Worm (Caenorhabditis elegans) whole organism, L4 larva: Measurements from ENCODE around the gene F14H12.2.
A peak's percentile ranks its signal among the peaks of the same experiment; 100 is the strongest.

ENCODE experiments used
- D1046.2 ChIP-seq: fragments of 200-800 bp; sonication (Bioruptor generic); IDR thresholded peaks from 2 replicates; pipeline ENCODE4 v1.3.6; 2022; ENCODE audit warnings: missing genetic modification characterization, missing compliant biosample characterization
- F26F4.8 ChIP-seq: fragments of 200-800 bp; sonication (Bioruptor generic); conservative IDR thresholded peaks from 2 replicates; pipeline ENCODE4 v1.3.6; 2022; ENCODE audit warnings: missing genetic modification characterization, missing compliant biosample characterization
- F44E2.7 ChIP-seq: fragments of 200-800 bp; sonication (Bioruptor generic); IDR thresholded peaks from 2 replicates; pipeline ENCODE4 v2.1.2; 2022; ENCODE audit warnings: missing genetic modification characterization, missing compliant biosample characterization
- F49E8.2 ChIP-seq: sonication (generic microtip); optimal IDR thresholded peaks from 2 replicates; lab custom pipeline; 2016; ENCODE audit warnings: missing compliant biosample characterization, mild to moderate bottlenecking, missing genetic modification characterization, borderline replicate concordance
- R02D3.7 ChIP-seq: fragments of 150-350 bp; sonication (generic microtip); optimal IDR thresholded peaks from 3 replicates; lab custom pipeline; 2014; ENCODE audit warnings: missing biosample characterization, missing genetic modification characterization
- T20F7.1 ChIP-seq: fragments of 200-800 bp; sonication (Bioruptor generic); optimal IDR thresholded peaks from 2 replicates; lab custom pipeline; 2018; ENCODE audit warnings: mild to moderate bottlenecking, missing genetic modification characterization, missing compliant biosample characterization
- Y105C5A.15 ChIP-seq: fragments of 200-800 bp; sonication (Bioruptor generic); IDR thresholded peaks from 2 replicates; pipeline ENCODE4 v1.3.6; 2022; ENCODE audit warnings: missing genetic modification characterization, missing compliant biosample characterization
- ama-1 ChIP-seq: fragments of 150-350 bp; optimal IDR thresholded peaks from 2 replicates; lab custom pipeline; 2014; ENCODE audit warnings: inconsistent platforms, mixed read lengths
- arid-1 ChIP-seq: fragments of 200-800 bp; sonication (Bioruptor generic); conservative IDR thresholded peaks from 2 replicates; pipeline ENCODE4 v1.3.6; 2022; ENCODE audit warnings: missing genetic modification reagents, missing genetic modification characterization, missing compliant biosample characterization
- ceh-28 ChIP-seq: fragments of 150-350 bp; optimal IDR thresholded peaks from 2 replicates; lab custom pipeline; 2014; ENCODE audit warnings: missing biosample characterization, missing genetic modification reagents, missing genetic modification characterization
- ceh-44 ChIP-seq: fragments of 200-800 bp; sonication (Bioruptor generic); IDR thresholded peaks from 2 replicates; pipeline ENCODE4 v1.3.6; 2022; ENCODE audit warnings: missing genetic modification reagents, missing genetic modification characterization, missing compliant biosample characterization
- ceh-62 ChIP-seq: sonication (generic microtip); optimal IDR thresholded peaks from 2 replicates; lab custom pipeline; 2017; ENCODE audit warnings: missing biosample characterization, missing genetic modification characterization
- ceh-82 ChIP-seq: sonication (generic microtip); optimal IDR thresholded peaks from 2 replicates; lab custom pipeline; 2017; ENCODE audit warnings: missing biosample characterization, missing genetic modification characterization
- ces-1 ChIP-seq: fragments of 150-350 bp; sonication (generic microtip); optimal IDR thresholded peaks from 4 replicates; lab custom pipeline; 2014; ENCODE audit warnings: missing biosample characterization, missing genetic modification reagents, missing genetic modification characterization
- cey-2 ChIP-seq: sonication (generic microtip); optimal IDR thresholded peaks from 3 replicates; lab custom pipeline; 2017; ENCODE audit warnings: missing genetic modification characterization, mild to moderate bottlenecking, missing compliant biosample characterization, antibody characterized with exemption, borderline replicate concordance; ENCODE audit not compliant: insufficient read depth
- daf-12 ChIP-seq: fragments of 150-350 bp; optimal IDR thresholded peaks from 2 replicates; lab custom pipeline; 2014; ENCODE audit warnings: missing biosample characterization, missing genetic modification reagents, missing genetic modification characterization
- daf-19 ChIP-seq: fragments of 200-800 bp; sonication (Bioruptor generic); conservative IDR thresholded peaks from 2 replicates; pipeline ENCODE4 v1.3.6; 2022; ENCODE audit warnings: missing genetic modification characterization, missing compliant biosample characterization
- dmd-6 ChIP-seq: fragments of 200-800 bp; sonication (Bioruptor generic); IDR thresholded peaks from 2 replicates; pipeline ENCODE4 v1.3.6; 2022; ENCODE audit warnings: missing genetic modification reagents, missing genetic modification characterization, missing compliant biosample characterization
- dmd-8 ChIP-seq: fragments of 200-800 bp; sonication (Bioruptor generic); IDR thresholded peaks from 2 replicates; pipeline ENCODE4 v1.3.6; 2022; ENCODE audit warnings: missing genetic modification characterization, missing compliant biosample characterization
- dmd-9 ChIP-seq: fragments of 200-800 bp; sonication (Bioruptor generic); IDR thresholded peaks from 2 replicates; pipeline ENCODE4 v1.3.6; 2022; ENCODE audit warnings: missing genetic modification reagents, missing genetic modification characterization, missing compliant biosample characterization
- dpl-1 ChIP-seq: fragments of 150-350 bp; optimal IDR thresholded peaks from 2 replicates; lab custom pipeline; 2014; ENCODE audit warnings: missing biosample characterization, missing genetic modification reagents, missing genetic modification characterization
- dve-1 ChIP-seq: sonication (generic microtip); optimal IDR thresholded peaks from 2 replicates; lab custom pipeline; 2017; ENCODE audit warnings: antibody characterized with exemption, mild to moderate bottlenecking, missing genetic modification characterization, missing compliant biosample characterization; ENCODE audit not compliant: insufficient read depth
- egl-43 ChIP-seq: fragments of 200-800 bp; sonication (Bioruptor generic); IDR thresholded peaks from 2 replicates; pipeline ENCODE4 v1.3.6; 2022; ENCODE audit warnings: missing genetic modification reagents, missing genetic modification characterization, missing compliant biosample characterization
- fos-1 ChIP-seq: fragments of 150-350 bp; optimal IDR thresholded peaks from 2 replicates; lab custom pipeline; 2014; ENCODE audit warnings: missing biosample characterization, missing genetic modification characterization
- gei-8 ChIP-seq: fragments of 200-800 bp; sonication (Bioruptor generic); optimal IDR thresholded peaks from 2 replicates; lab custom pipeline; 2018; ENCODE audit warnings: mild to moderate bottlenecking, missing genetic modification characterization, missing compliant biosample characterization
- hlh-30 ChIP-seq: sonication (generic microtip); optimal IDR thresholded peaks from 2 replicates; lab custom pipeline; 2017; ENCODE audit warnings: antibody characterized with exemption, mild to moderate bottlenecking, missing genetic modification characterization, missing compliant biosample characterization; ENCODE audit not compliant: insufficient read depth
- lin-15B ChIP-seq: fragments of 150-350 bp; sonication (generic microtip); optimal IDR thresholded peaks from 3 replicates; lab custom pipeline; 2014; ENCODE audit warnings: missing biosample characterization, missing genetic modification characterization
- madf-5 ChIP-seq, 2 experiments: fragments of 200-800 bp; sonication (Bioruptor generic); IDR thresholded peaks; 2 replicates each; pipeline ENCODE4 v1.3.6; 2022; ENCODE audit warnings: missing compliant biosample characterization in 2 of 2, missing genetic modification characterization in 2 of 2
- madf-9 ChIP-seq: fragments of 200-800 bp; sonication (Bioruptor generic); conservative IDR thresholded peaks from 2 replicates; pipeline ENCODE4 v1.3.6; 2022; ENCODE audit warnings: missing genetic modification reagents, missing genetic modification characterization, missing compliant biosample characterization
- mdt-29 ChIP-seq: fragments of 200-800 bp; sonication (Bioruptor generic); IDR thresholded peaks from 2 replicates; pipeline ENCODE4 v1.3.6; 2022; ENCODE audit warnings: missing genetic modification reagents, missing genetic modification characterization, missing compliant biosample characterization
- mes-2 ChIP-seq: sonication (generic microtip); optimal IDR thresholded peaks from 2 replicates; lab custom pipeline; 2016; ENCODE audit warnings: missing genotype, mild to moderate bottlenecking, missing genetic modification characterization, missing compliant biosample characterization; ENCODE audit not compliant: poor library complexity, severe bottlenecking
- mxl-3 ChIP-seq: fragments of 200-800 bp; sonication (Bioruptor generic); optimal IDR thresholded peaks from 2 replicates; lab custom pipeline; 2018; ENCODE audit warnings: mild to moderate bottlenecking, missing genetic modification characterization, missing compliant biosample characterization
- nhr-111 ChIP-seq: fragments of 200-800 bp; sonication (Bioruptor generic); optimal IDR thresholded peaks from 2 replicates; lab custom pipeline; 2018; ENCODE audit warnings: mild to moderate bottlenecking, missing genetic modification characterization, missing compliant biosample characterization
- nhr-28 ChIP-seq: fragments of 150-350 bp; optimal IDR thresholded peaks from 2 replicates; lab custom pipeline; 2014; ENCODE audit warnings: missing biosample characterization, missing genetic modification characterization
- nhr-41 ChIP-seq: fragments of 200-800 bp; sonication (Bioruptor generic); IDR thresholded peaks from 2 replicates; pipeline ENCODE4 v1.3.6; 2022; ENCODE audit warnings: missing genetic modification reagents, missing genetic modification characterization, missing compliant biosample characterization
- nhr-48 ChIP-seq: sonication (generic microtip); optimal IDR thresholded peaks from 2 replicates; lab custom pipeline; 2016; ENCODE audit warnings: mild to moderate bottlenecking, missing genetic modification characterization, missing compliant biosample characterization
- nhr-77 ChIP-seq: fragments of 150-350 bp; optimal IDR thresholded peaks from 2 replicates; lab custom pipeline; 2014; ENCODE audit warnings: missing biosample characterization, missing genetic modification characterization
- pqm-1 ChIP-seq: sonication (generic microtip); optimal IDR thresholded peaks from 2 replicates; lab custom pipeline; 2017; ENCODE audit warnings: missing biosample characterization, missing genetic modification characterization
- rbr-2 ChIP-seq: sonication (generic microtip); optimal IDR thresholded peaks from 2 replicates; lab custom pipeline; 2016; ENCODE audit warnings: missing genotype, missing genetic modification characterization, missing compliant biosample characterization
- saeg-2 ChIP-seq: fragments of 200-800 bp; sonication (Bioruptor generic); IDR thresholded peaks from 2 replicates; pipeline ENCODE4 v1.3.6; 2022; ENCODE audit warnings: missing genetic modification reagents, missing genetic modification characterization, missing compliant biosample characterization
- set-16 ChIP-seq: fragments of 200-800 bp; sonication (Bioruptor generic); IDR thresholded peaks from 2 replicates; pipeline ENCODE4 v1.3.6; 2022; ENCODE audit warnings: missing genetic modification reagents, missing genetic modification characterization, missing compliant biosample characterization
- skn-1 ChIP-seq: fragments of 150-350 bp; optimal IDR thresholded peaks from 2 replicates; lab custom pipeline; 2014; ENCODE audit warnings: missing biosample characterization, missing genetic modification characterization
- snpc-1.2 ChIP-seq: fragments of 200-800 bp; sonication (Bioruptor generic); IDR thresholded peaks from 2 replicates; pipeline ENCODE4 v1.3.6; 2022; ENCODE audit warnings: missing genetic modification reagents, missing genetic modification characterization, missing compliant biosample characterization
- snpc-4 ChIP-seq: fragments of 150-350 bp; optimal IDR thresholded peaks from 2 replicates; lab custom pipeline; 2014; ENCODE audit warnings: missing biosample characterization, missing genetic modification characterization
- spr-1 ChIP-seq: sonication (generic microtip); optimal IDR thresholded peaks from 2 replicates; lab custom pipeline; 2016; ENCODE audit warnings: mild to moderate bottlenecking, missing genetic modification characterization, missing compliant biosample characterization
- spr-3 ChIP-seq: fragments of 200-800 bp; sonication (Bioruptor generic); optimal IDR thresholded peaks from 2 replicates; lab custom pipeline; 2018; ENCODE audit warnings: mild to moderate bottlenecking, missing genetic modification characterization, missing compliant biosample characterization
- tra-1 ChIP-seq: fragments of 200-800 bp; sonication (Bioruptor generic); IDR thresholded peaks from 2 replicates; pipeline ENCODE4 v1.3.6; 2022; ENCODE audit warnings: missing genetic modification reagents, missing genetic modification characterization, missing compliant biosample characterization
- zag-1 ChIP-seq: fragments of 150-350 bp; optimal IDR thresholded peaks from 2 replicates; lab custom pipeline; 2014; ENCODE audit warnings: missing biosample characterization, missing genetic modification characterization
- zip-11 ChIP-seq: fragments of 200-800 bp; sonication (Bioruptor generic); IDR thresholded peaks from 2 replicates; pipeline ENCODE4 v1.3.6; 2022; ENCODE audit warnings: missing genetic modification characterization, missing compliant biosample characterization
- ztf-11 ChIP-seq: fragments of 150-350 bp; optimal IDR thresholded peaks from 2 replicates; lab custom pipeline; 2014; ENCODE audit warnings: missing biosample characterization, missing genetic modification characterization
- ztf-7 ChIP-seq: fragments of 150-350 bp; optimal IDR thresholded peaks from 2 replicates; lab custom pipeline; 2014; ENCODE audit warnings: missing biosample characterization, missing genetic modification characterization

Gene F14H12.2

DNA sequence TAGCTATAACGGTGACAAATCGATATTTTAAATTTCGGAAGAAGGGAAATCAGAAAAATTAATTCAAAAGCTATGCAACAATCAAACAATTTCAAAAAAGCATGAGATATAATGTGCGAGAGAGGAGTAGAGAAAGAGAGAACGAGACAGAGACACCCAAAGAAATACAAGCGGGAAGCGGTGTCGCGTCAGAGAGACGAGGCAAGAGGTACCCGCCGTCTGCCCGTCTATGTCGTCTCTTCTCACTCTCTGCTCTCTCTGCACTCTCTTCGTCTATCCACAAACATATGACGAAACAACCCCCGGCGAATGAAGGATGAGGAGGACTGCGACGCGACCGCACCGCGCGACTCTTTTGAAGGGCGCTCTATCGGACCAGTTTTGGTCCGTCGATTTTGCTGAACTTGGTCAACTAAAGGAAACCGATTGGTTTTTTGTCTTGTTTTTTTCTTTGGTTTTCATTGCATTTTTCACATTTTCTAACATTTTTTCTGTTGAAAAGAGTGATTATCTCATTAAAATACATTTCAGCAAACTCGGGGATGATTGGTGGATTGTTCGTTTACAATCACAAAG lies 38.6 kb downstream of the F14H12.2 start, which contains the start of gene dpy-23:
Gene dpy-23, plus strand, starts transcription at position 526 of the 576 bp plus-strand sequence.
- TF ChIP-seq dmd-6 (GFP tag; lab: Robert Waterston, UW): peak; percentile 90
- peak; percentile 54 for TF ChIP-seq spr-1 (tag; lab: Kevin White, UChicago)
- TF ChIP-seq dmd-8 (GFP tag; lab: Robert Waterston, UW): no peak
- TF ChIP-seq ceh-28 (tag; lab: Kevin White, UChicago): no peak
- TF ChIP-seq ceh-44 (GFP tag; lab: Robert Waterston, UW): no peak
- no peak for TF ChIP-seq Y105C5A.15 (GFP tag; lab: Robert Waterston, UW)
- no peak for TF ChIP-seq D1046.2 (GFP tag; lab: Robert Waterston, UW)
- TF ChIP-seq set-16 (GFP tag; lab: Robert Waterston, UW): peak; percentile 89
- TF ChIP-seq zip-11: no peak
- TF ChIP-seq ceh-62 (tag; lab: Kevin White, UChicago): no peak
- TF ChIP-seq saeg-2 (GFP tag; lab: Robert Waterston, UW): 0 out of 2 replicates have a peak, but pooled peaks have one; percentile 39
- peak; percentile 90 for TF ChIP-seq arid-1 (GFP tag; lab: Robert Waterston, UW)
- no peak for TF ChIP-seq ceh-82 (tag; lab: Kevin White, UChicago)
- TF ChIP-seq daf-12: no peak
- no peak for TF ChIP-seq cey-2 (tag; lab: Kevin White, UChicago)
- TF ChIP-seq mdt-29 (GFP tag; lab: Robert Waterston, UW): 0 out of 2 replicates have a peak, but pooled peaks have one; percentile 41
- peak; percentile 89 for TF ChIP-seq egl-43 (GFP tag; lab: Robert Waterston, UW)
- TF ChIP-seq ztf-11: no peak
- TF ChIP-seq rbr-2: peak; percentile 94
- peak; percentile 82 for TF ChIP-seq mes-2 (tag; lab: Kevin White, UChicago)
- no peak for TF ChIP-seq nhr-111 (GFP tag; lab: Kevin White, UChicago)
- TF ChIP-seq F44E2.7 (GFP tag; lab: Robert Waterston, UW): no peak
- TF ChIP-seq dpl-1: peak; percentile 61
- TF ChIP-seq snpc-1.2 (GFP tag; lab: Robert Waterston, UW): no peak
- TF ChIP-seq lin-15B (tag; lab: Kevin White, UChicago): no peak
- peak; percentile 77 for TF ChIP-seq zag-1 (tag; lab: Kevin White, UChicago)
- TF ChIP-seq ztf-7 (tag; lab: Kevin White, UChicago): peak; percentile 52
- peak; percentile 88 for TF ChIP-seq nhr-48 (tag; lab: Kevin White, UChicago)
- TF ChIP-seq ama-1 (lab: Kevin White, UChicago): no peak
- peak; percentile 75 for TF ChIP-seq T20F7.1 (GFP tag; lab: Kevin White, UChicago)
- TF ChIP-seq gei-8 (GFP tag; lab: Kevin White, UChicago): no peak
- peak; percentile 96 for TF ChIP-seq dve-1 (tag; lab: Kevin White, UChicago)
- no peak for TF ChIP-seq R02D3.7
- no peak for TF ChIP-seq spr-3 (GFP tag; lab: Kevin White, UChicago)
- no peak for TF ChIP-seq snpc-4 (tag; lab: Kevin White, UChicago)
- peak; percentile 82 for TF ChIP-seq madf-9 (GFP tag; lab: Robert Waterston, UW)
- TF ChIP-seq madf-5 (GFP tag; IDR thresholded peaks at IDR 0.05; lab: Robert Waterston, UW): no peak
- peak; percentile 89 for TF ChIP-seq nhr-77
- TF ChIP-seq tra-1 (GFP tag; lab: Robert Waterston, UW): peak; percentile 86
- TF ChIP-seq skn-1: no peak
- TF ChIP-seq fos-1 (tag; lab: Kevin White, UChicago): no peak
- peak; percentile 93 for TF ChIP-seq nhr-28 (tag; lab: Kevin White, UChicago)
- no peak for TF ChIP-seq pqm-1 (tag; lab: Kevin White, UChicago)
- TF ChIP-seq daf-19 (GFP tag; lab: Robert Waterston, UW): no peak
- TF ChIP-seq F49E8.2 (tag; lab: Kevin White, UChicago): no peak
- no peak for TF ChIP-seq F26F4.8 (GFP tag; lab: Robert Waterston, UW)
- TF ChIP-seq ces-1 (GFP tag; lab: Kevin White, UChicago): no peak
- 0 out of 2 replicates have a peak, but pooled peaks have one; percentile 50 for TF ChIP-seq dmd-9 (GFP tag; lab: Robert Waterston, UW)
- TF ChIP-seq nhr-41 (GFP tag; lab: Robert Waterston, UW): peak; percentile 49; the same call in 1 of the 2 replicates
- peak; percentile 97 for TF ChIP-seq hlh-30 (tag; lab: Kevin White, UChicago)
- TF ChIP-seq mxl-3 (GFP tag; lab: Kevin White, UChicago): peak; percentile 82
